Fruit fly (Drosophila melanogaster): ENCODE results near the gene CG43233.

CG43233 gene

dm6 chr2L:20494423-20495052, 21.4 kb upstream of the CG43233 start, which contains the start of gene CG34007 (continued):
- TF ChIP-seq CG10669 (GFP tag; optimal IDR thresholded peaks at IDR 0.05) = no peak
- no peak for TF ChIP-seq CG9139 (GFP tag; optimal IDR thresholded peaks at IDR 0.05)
- TF ChIP-seq CG3919 (GFP tag; optimal IDR thresholded peaks at IDR 0.05) = peak; percentile 5
- TF ChIP-seq eg (GFP tag; IDR thresholded peaks at IDR 0.05) = peak; percentile 64
- TF ChIP-seq CG4318 (GFP tag; optimal IDR thresholded peaks at IDR 0.05) = peak; percentile 56
- TF ChIP-seq Sox102F (GFP tag; optimal IDR thresholded peaks at IDR 0.05) = peak; percentile 3
- peak; percentile 21 for TF ChIP-seq CG11902 (GFP tag; optimal IDR thresholded peaks at IDR 0.05)
- no peak for TF ChIP-seq dac (GFP tag; optimal IDR thresholded peaks at IDR 0.05)
- TF ChIP-seq CG34406 (GFP tag; optimal IDR thresholded peaks at IDR 0.05) = peak; percentile 51
- peak; percentile 8 for TF ChIP-seq Ets96B (tag; optimal IDR thresholded peaks at IDR 0.05)
- TF ChIP-seq Hr4 (GFP tag; optimal IDR thresholded peaks at IDR 0.05) = peak; percentile 18
- no peak for TF ChIP-seq Ets21C (GFP tag; optimal IDR thresholded peaks at IDR 0.05)

- TF ChIP-seq achi (GFP tag; optimal IDR thresholded peaks at IDR 0.05) (no peak), Eip78C (GFP tag) (peak; percentile 21)
Observed at dm6 chr2L:20488128-20488527, 14.9 kb upstream of the CG43233 start.

- TF ChIP-seq lz (GFP tag; optimal IDR thresholded peaks at IDR 0.05) (no peak), cyc (GFP tag; optimal IDR thresholded peaks at IDR 0.05) (no peak)
Observed at dm6 chr2L:20487723-20488122, 14.5 kb upstream of the CG43233 start.

DNA sequence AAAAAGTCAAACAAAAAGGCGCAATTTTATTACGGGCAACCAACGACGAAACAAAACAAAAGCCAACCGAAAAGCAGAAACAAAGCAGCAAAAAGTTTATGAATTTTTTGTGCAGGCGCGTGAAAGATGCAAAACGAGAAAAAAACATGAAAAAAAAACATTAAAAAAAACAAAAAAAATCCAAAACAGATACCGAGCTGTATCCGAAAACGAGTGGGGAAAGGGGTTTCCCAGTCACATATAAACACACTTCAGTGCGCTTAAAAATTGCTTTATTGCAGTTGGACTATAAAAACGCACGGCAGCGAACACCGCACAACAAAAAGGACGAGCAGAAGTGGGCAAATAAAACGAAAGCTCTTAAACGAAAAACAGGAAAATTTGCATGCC, 13.6 kb upstream of the CG43233 start:
- TF ChIP-seq Hr38 (GFP tag; optimal IDR thresholded peaks at IDR 0.05) (no peak), CG8119 (GFP tag; IDR thresholded peaks at IDR 0.05) (no peak), ss (GFP tag; optimal IDR thresholded peaks at IDR 0.05) (peak; percentile 18 to 68), esn (GFP tag; optimal IDR thresholded peaks at IDR 0.05) (no peak), acj6 (GFP tag; optimal IDR thresholded peaks at IDR 0.05) (no peak), fd85E (GFP tag; optimal IDR thresholded peaks at IDR 0.05) (no peak), Hr4 (GFP tag; optimal IDR thresholded peaks at IDR 0.05) (no peak), CG11294 (GFP tag; IDR thresholded peaks at IDR 0.05) (no peak), CG32006 (GFP tag; optimal IDR thresholded peaks at IDR 0.05) (no peak), vri (GFP tag; optimal IDR thresholded peaks at IDR 0.05) (no peak), CG4318 (GFP tag; optimal IDR thresholded peaks at IDR 0.05) (no peak), dac (GFP tag; optimal IDR thresholded peaks at IDR 0.05) (no peak), dsx (GFP tag; optimal IDR thresholded peaks at IDR 0.05; ENCODE audit: poor library complexity, severe bottlenecking) (peak; percentile 17), CG3032 (tag; optimal IDR thresholded peaks at IDR 0.05) (peak; percentile 10), CG1621 (tag; optimal IDR thresholded peaks at IDR 0.05) (no peak), achi (GFP tag; optimal IDR thresholded peaks at IDR 0.05) (no peak), pdm3 (GFP tag; optimal IDR thresholded peaks at IDR 0.05) (no peak), CG10669 (GFP tag; optimal IDR thresholded peaks at IDR 0.05) (no peak), CG11762 (GFP tag; optimal IDR thresholded peaks at IDR 0.05; ENCODE audit: insufficient read depth) (no peak), CG7368 (GFP tag; optimal IDR thresholded peaks at IDR 0.05) (no peak), lz (GFP tag; optimal IDR thresholded peaks at IDR 0.05) (no peak), OdsH (GFP tag; optimal IDR thresholded peaks at IDR 0.05) (no peak), Ets21C (GFP tag; optimal IDR thresholded peaks at IDR 0.05) (no peak), fkh (GFP tag; optimal IDR thresholded peaks at IDR 0.05) (no peak), Eip78C (GFP tag) (no peak), CG6276 (GFP tag; optimal IDR thresholded peaks at IDR 0.05) (no peak), Eip93F (GFP tag; optimal IDR thresholded peaks at IDR 0.05) (no peak), CG34406 (GFP tag; optimal IDR thresholded peaks at IDR 0.05) (no peak), CG11902 (GFP tag; optimal IDR thresholded peaks at IDR 0.05) (no peak), Lpt (GFP tag; optimal IDR thresholded peaks at IDR 0.05) (no peak), CG9139 (GFP tag; optimal IDR thresholded peaks at IDR 0.05) (peak; percentile 20), Eip75B (GFP tag; optimal IDR thresholded peaks at IDR 0.05) (no peak), Met (GFP tag; optimal IDR thresholded peaks at IDR 0.05) (no peak), Smox (GFP tag; optimal IDR thresholded peaks at IDR 0.05) (no peak), CG3919 (GFP tag; optimal IDR thresholded peaks at IDR 0.05) (no peak), Hr39 (GFP tag; optimal IDR thresholded peaks at IDR 0.05) (no peak), Sox102F (GFP tag; optimal IDR thresholded peaks at IDR 0.05) (no peak), CG15336 (GFP tag; IDR thresholded peaks at IDR 0.05) (0 out of 2 replicates have a peak, but pooled peaks have one; percentile 19), svp (GFP tag) (peak; percentile 29), eg (GFP tag; IDR thresholded peaks at IDR 0.05) (0 out of 3 replicates have a peak, but pooled peaks have one; percentile 26), spab (GFP tag; optimal IDR thresholded peaks at IDR 0.05) (peak; percentile 27)

Measured in whole organism, prepupa.